Worm (Caenorhabditis elegans) whole organism, early embryonic: ENCODE results near the gene Y73F4A.1.

Source experiments
- B0310.2 ChIP-seq: sonication (generic microtip); optimal IDR thresholded peaks from 2 replicates; lab custom pipeline; 2016; ENCODE audit warnings: mild to moderate bottlenecking, missing genetic modification characterization, missing compliant biosample characterization
- F13C5.2 ChIP-seq: sonication (generic microtip); optimal IDR thresholded peaks from 2 replicates; lab custom pipeline; 2017; ENCODE audit warnings: mild to moderate bottlenecking, missing genetic modification characterization, inconsistent platforms, missing compliant biosample characterization
- aly-1 ChIP-seq: sonication (generic microtip); optimal IDR thresholded peaks from 2 replicates; lab custom pipeline; 2016; ENCODE audit warnings: missing genetic modification characterization, missing compliant biosample characterization
- ama-1 ChIP-seq: fragments of 150-350 bp; optimal IDR thresholded peaks from 2 replicates; lab custom pipeline; 2014
- ceh-13 ChIP-seq: fragments of 200-800 bp; sonication (Bioruptor generic); optimal IDR thresholded peaks from 2 replicates; lab custom pipeline; 2018; ENCODE audit warnings: mild to moderate bottlenecking, missing genetic modification characterization, missing compliant biosample characterization
- ceh-36 ChIP-seq: sonication (generic microtip); optimal IDR thresholded peaks from 2 replicates; lab custom pipeline; 2016; ENCODE audit warnings: missing genetic modification characterization, inconsistent platforms, missing compliant biosample characterization
- ets-7 ChIP-seq: sonication (generic microtip); optimal IDR thresholded peaks from 2 replicates; lab custom pipeline; 2016; ENCODE audit warnings: missing genotype, missing genetic modification characterization, missing compliant biosample characterization
- flt-1 ChIP-seq: fragments of 200-800 bp; sonication (Bioruptor generic); IDR thresholded peaks from 2 replicates; pipeline ENCODE4 v1.3.6; 2022; ENCODE audit warnings: missing genetic modification characterization, missing compliant biosample characterization
- hmbx-1 ChIP-seq: sonication (generic microtip); optimal IDR thresholded peaks from 2 replicates; lab custom pipeline; 2016; ENCODE audit warnings: mild to moderate bottlenecking, missing genetic modification characterization, missing compliant biosample characterization
- hmg-4 ChIP-seq: fragments of 200-800 bp; sonication (Bioruptor generic); optimal IDR thresholded peaks from 2 replicates; lab custom pipeline; 2018; ENCODE audit warnings: mild to moderate bottlenecking, missing genetic modification characterization, missing compliant biosample characterization
- hnd-1 ChIP-seq: sonication (generic microtip); optimal IDR thresholded peaks from 2 replicates; lab custom pipeline; 2016; ENCODE audit warnings: missing genetic modification characterization, missing compliant biosample characterization
- pes-1 ChIP-seq: fragments of 200-800 bp; sonication (Bioruptor generic); IDR thresholded peaks from 2 replicates; pipeline ENCODE4 v1.3.6; 2022; ENCODE audit warnings: missing genetic modification reagents, missing genetic modification characterization, missing compliant biosample characterization
- scrt-1 ChIP-seq: fragments of 200-800 bp; sonication (Bioruptor generic); IDR thresholded peaks from 2 replicates; pipeline ENCODE4 v1.3.6; 2022; ENCODE audit warnings: missing genetic modification characterization, missing compliant biosample characterization
- sea-1 ChIP-seq: fragments of 200-800 bp; sonication (Bioruptor generic); conservative IDR thresholded peaks from 2 replicates; pipeline ENCODE4 v1.3.6; 2022; ENCODE audit warnings: missing genetic modification characterization, missing compliant biosample characterization
- tbx-11 ChIP-seq: fragments of 200-800 bp; sonication (Bioruptor generic); IDR thresholded peaks from 2 replicates; pipeline ENCODE4 v1.3.6; 2022; ENCODE audit warnings: missing genetic modification characterization, missing compliant biosample characterization
- tbx-37 ChIP-seq: fragments of 200-800 bp; sonication (Bioruptor generic); conservative IDR thresholded peaks from 2 replicates; pipeline ENCODE4 v1.3.6; 2022; ENCODE audit warnings: missing genetic modification reagents, missing genetic modification characterization, missing compliant biosample characterization
- tra-4 ChIP-seq: sonication (generic microtip); optimal IDR thresholded peaks from 2 replicates; lab custom pipeline; 2017; ENCODE audit warnings: missing genetic modification characterization, missing compliant biosample characterization

The Y73F4A.1 gene

ce11 chrIV:9080201-9080600, 35.0 kb upstream of the Y73F4A.1 start:
- TF ChIP-seq aly-1 (tag; lab: Kevin White, UChicago) (no peak), tbx-37 (GFP tag; lab: Robert Waterston, UW) (no peak), tra-4 (tag; lab: Kevin White, UChicago) (no peak), scrt-1 (GFP tag; lab: Robert Waterston, UW) (no peak), ceh-36 (tag; lab: Kevin White, UChicago) (no peak), hmg-4 (GFP tag; lab: Kevin White, UChicago) (no peak), tbx-11 (GFP tag; lab: Robert Waterston, UW) (no peak), sea-1 (no peak), flt-1 (GFP tag; lab: Robert Waterston, UW) (no peak), hmbx-1 (tag; lab: Kevin White, UChicago) (no peak), ama-1 (lab: Kevin White, UChicago) (no peak), ets-7 (tag; lab: Kevin White, UChicago) (no peak)

- TF ChIP-seq hnd-1 (tag; lab: Kevin White, UChicago) (no peak), tbx-37 (GFP tag; lab: Robert Waterston, UW) (no peak), aly-1 (tag; lab: Kevin White, UChicago) (no peak), B0310.2 (tag; lab: Kevin White, UChicago) (no peak), tbx-11 (GFP tag; lab: Robert Waterston, UW) (no peak), tra-4 (tag; lab: Kevin White, UChicago) (no peak), hmbx-1 (tag; lab: Kevin White, UChicago) (no peak)
Measured at ce11 chrIV:9079330-9079729, 34.2 kb upstream of the Y73F4A.1 start.

- TF ChIP-seq sea-1 (no peak), tbx-37 (GFP tag; lab: Robert Waterston, UW) (no peak), scrt-1 (GFP tag; lab: Robert Waterston, UW) (no peak), ama-1 (lab: Kevin White, UChicago) (no peak), aly-1 (tag; lab: Kevin White, UChicago) (no peak), F13C5.2 (tag; lab: Kevin White, UChicago) (no peak), tbx-11 (GFP tag; lab: Robert Waterston, UW) (no peak), ceh-36 (tag; lab: Kevin White, UChicago) (no peak), hmbx-1 (tag; lab: Kevin White, UChicago) (no peak), hnd-1 (tag; lab: Kevin White, UChicago) (no peak), tra-4 (tag; lab: Kevin White, UChicago) (no peak), B0310.2 (tag; lab: Kevin White, UChicago) (no peak), hmg-4 (GFP tag; lab: Kevin White, UChicago) (no peak), ceh-13 (no peak), ets-7 (tag; lab: Kevin White, UChicago) (no peak), flt-1 (GFP tag; lab: Robert Waterston, UW) (no peak), pes-1 (GFP tag; lab: Robert Waterston, UW) (no peak)
Measured at ce11 chrIV:9078469-9078868, 33.3 kb upstream of the Y73F4A.1 start, which contains the start of gene mans-4. Gene mans-4, minus strand, starts transcription at chrIV:9078569.

DNA sequence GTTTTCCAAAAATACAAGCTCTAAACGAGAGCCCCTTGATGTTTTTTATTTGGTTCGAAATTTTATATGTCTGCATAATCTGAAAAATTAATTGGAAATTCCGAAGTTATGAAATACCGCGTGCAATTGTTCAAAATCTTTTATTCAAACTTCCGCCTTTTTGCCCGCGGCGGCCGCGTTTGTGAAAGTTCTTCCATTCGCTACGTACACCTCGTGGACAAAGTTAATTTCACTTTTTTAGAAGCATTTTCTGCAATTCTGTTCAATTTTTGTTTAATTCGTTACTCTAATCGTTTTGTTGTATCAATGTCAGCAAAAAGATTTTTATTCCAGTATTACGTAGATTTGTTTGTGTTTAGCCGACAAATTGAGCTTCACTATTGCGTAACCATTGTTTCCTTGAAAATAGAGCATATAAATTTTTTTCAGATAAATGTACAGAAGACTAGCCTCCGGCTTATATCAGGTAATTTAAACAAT, 29.1 kb upstream of the Y73F4A.1 start, which contains the start of gene mppb-1:
Gene mppb-1 (plus strand): TSS at position 430 of the 480 bp plus-strand sequence.
- TF ChIP-seq ets-7 (tag; lab: Kevin White, UChicago), result peak; percentile 25
- TF ChIP-seq tbx-37 (GFP tag; lab: Robert Waterston, UW), result peak; percentile 73
- no peak for TF ChIP-seq hnd-1 (tag; lab: Kevin White, UChicago)
- peak; percentile 23 for TF ChIP-seq F13C5.2 (tag; lab: Kevin White, UChicago)

DNA sequence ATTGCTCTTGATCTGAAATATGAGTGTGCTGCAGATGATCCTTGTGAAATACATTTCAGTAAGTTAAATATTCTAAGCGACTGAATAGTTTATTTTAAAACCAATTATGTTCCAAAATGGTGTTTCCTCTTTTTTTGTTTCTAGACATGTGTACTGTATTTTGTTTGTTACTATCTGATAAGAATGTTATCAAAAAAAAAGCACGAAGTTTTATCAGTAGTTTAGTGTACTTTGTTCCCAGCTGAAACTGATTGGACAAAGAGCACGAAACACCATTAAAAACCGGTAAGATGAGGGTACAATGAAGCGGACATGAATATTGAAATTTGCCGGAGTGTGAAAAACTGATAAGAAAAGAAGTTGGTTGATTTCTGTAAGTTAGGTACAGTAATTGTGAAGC, 25.0 kb upstream of the Y73F4A.1 start:
- TF ChIP-seq ceh-13 (no peak), hmbx-1 (tag; lab: Kevin White, UChicago) (no peak), flt-1 (GFP tag; lab: Robert Waterston, UW) (no peak), hnd-1 (tag; lab: Kevin White, UChicago) (no peak), tbx-37 (GFP tag; lab: Robert Waterston, UW) (no peak), hmg-4 (GFP tag; lab: Kevin White, UChicago) (no peak), sea-1 (no peak), pes-1 (GFP tag; lab: Robert Waterston, UW) (no peak), ama-1 (lab: Kevin White, UChicago) (no peak), F13C5.2 (tag; lab: Kevin White, UChicago) (no peak), tbx-11 (GFP tag; lab: Robert Waterston, UW) (no peak), scrt-1 (GFP tag; lab: Robert Waterston, UW) (no peak), ets-7 (tag; lab: Kevin White, UChicago) (no peak), aly-1 (tag; lab: Kevin White, UChicago) (no peak), ceh-36 (tag; lab: Kevin White, UChicago) (no peak), B0310.2 (tag; lab: Kevin White, UChicago) (no peak)

- TF ChIP-seq tbx-37 (GFP tag; lab: Robert Waterston, UW) (no peak), pes-1 (GFP tag; lab: Robert Waterston, UW) (no peak), ceh-36 (tag; lab: Kevin White, UChicago) (no peak), scrt-1 (GFP tag; lab: Robert Waterston, UW) (no peak), F13C5.2 (tag; lab: Kevin White, UChicago) (no peak), ceh-13 (no peak), sea-1 (no peak)
Measured at ce11 chrIV:9069703-9070102, 24.6 kb upstream of the Y73F4A.1 start, which contains the start of gene nhr-11. Gene nhr-11, plus strand, starts transcription at chrIV:9070003.
